Worm (Caenorhabditis elegans): ENCODE measurements around the gene clec-72.

DNA sequence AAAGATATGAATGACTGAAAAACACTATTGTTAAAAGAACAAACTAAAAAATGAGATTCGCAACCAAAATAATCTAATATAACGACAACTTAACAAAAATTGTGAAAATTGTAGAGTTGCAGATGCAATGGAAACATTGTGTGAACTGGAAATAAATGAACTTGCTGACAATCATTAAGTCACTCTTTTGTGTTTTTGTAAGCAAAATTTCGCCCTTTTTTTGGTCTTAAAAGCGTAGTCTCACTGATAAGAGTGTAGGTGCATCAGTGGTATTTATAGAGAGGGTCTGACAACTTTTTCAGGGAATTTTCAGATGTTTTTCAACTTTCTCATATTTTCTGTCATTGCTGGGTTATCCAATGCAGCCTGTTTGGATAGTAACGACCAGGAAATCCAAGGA is 18.5 kb upstream of the clec-72 start, which contains the start of gene clec-68:
- TF ChIP-seq ref-1 (GFP tag; conservative IDR thresholded peaks at IDR 0.05) (no peak), klf-2 (GFP tag; conservative IDR thresholded peaks at IDR 0.05) (no peak), med-1 (GFP tag; optimal IDR thresholded peaks at IDR 0.05; ENCODE audit: insufficient read depth) (no peak), ztf-29 (GFP tag; IDR thresholded peaks at IDR 0.05) (no peak)
